Fruit fly (Drosophila melanogaster) whole organism, embryonic: ENCODE results near the gene NimC2.
A peak's percentile ranks its signal among the peaks of the same experiment; 100 is the strongest.

Experiments used
- CG10209 ChIP-seq: fragments of 200-800 bp; sonication (Bioruptor generic); optimal IDR thresholded peaks from 3 replicates; lab custom pipeline; 2017; ENCODE audit warnings: missing biosample characterization, mild to moderate bottlenecking, missing genetic modification characterization, missing genetic modification reagents
- CG10979 ChIP-seq: fragments of 200-800 bp; sonication (Bioruptor generic); optimal IDR thresholded peaks from 2 replicates; lab custom pipeline; 2018; ENCODE audit warnings: missing biosample characterization, mild to moderate bottlenecking, missing genetic modification characterization, moderate library complexity
- CG11085 ChIP-seq: fragments of 200-800 bp; sonication (Bioruptor generic); IDR thresholded peaks from 2 replicates; pipeline ENCODE4 v1.3.6; 2022; ENCODE audit warnings: missing biosample characterization, missing genetic modification characterization
- CG11398 ChIP-seq: fragments of 200-800 bp; sonication (Bioruptor generic); optimal IDR thresholded peaks from 2 replicates; lab custom pipeline; 2016; ENCODE audit warnings: missing biosample characterization, missing genetic modification characterization
- CG12219 ChIP-seq: fragments of 200-800 bp; sonication (Bioruptor generic); optimal IDR thresholded peaks from 3 replicates; lab custom pipeline; 2018; ENCODE audit warnings: missing biosample characterization, mild to moderate bottlenecking, missing genetic modification characterization
- CG13123 ChIP-seq: fragments of 200-800 bp; sonication (Bioruptor generic); optimal IDR thresholded peaks from 2 replicates; lab custom pipeline; 2016; ENCODE audit warnings: missing biosample characterization, missing genetic modification characterization
- CG13894 ChIP-seq: fragments of 200-800 bp; sonication (Bioruptor generic); optimal IDR thresholded peaks from 3 replicates; lab custom pipeline; 2018; ENCODE audit warnings: missing biosample characterization, mild to moderate bottlenecking, missing genetic modification characterization, moderate library complexity
- CG14014 ChIP-seq: fragments of 200-800 bp; sonication (Bioruptor generic); IDR thresholded peaks from 2 replicates; pipeline ENCODE4 v1.3.6; 2022; ENCODE audit warnings: missing biosample characterization, missing genetic modification characterization
- CG15514 ChIP-seq: fragments of 200-800 bp; sonication (Bioruptor generic); optimal IDR thresholded peaks from 3 replicates; lab custom pipeline; 2017; ENCODE audit warnings: missing biosample characterization, missing genetic modification characterization, mild to moderate bottlenecking, moderate library complexity, missing genetic modification reagents
- CG15696 ChIP-seq: fragments of 200-800 bp; sonication (Bioruptor generic); optimal IDR thresholded peaks from 2 replicates; lab custom pipeline; 2019; ENCODE audit warnings: missing biosample characterization, mild to moderate bottlenecking, missing genetic modification characterization, moderate library complexity
- CG16863 ChIP-seq: fragments of 200-800 bp; sonication (Bioruptor generic); optimal IDR thresholded peaks from 3 replicates; lab custom pipeline; 2016; ENCODE audit warnings: missing biosample characterization, missing genetic modification characterization
- CG18599 ChIP-seq: fragments of 200-800 bp; sonication (Bioruptor generic); optimal IDR thresholded peaks from 3 replicates; lab custom pipeline; 2017; ENCODE audit warnings: missing biosample characterization, missing genetic modification characterization, mild to moderate bottlenecking, moderate library complexity, missing genetic modification reagents
- CG30020 ChIP-seq: fragments of 200-800 bp; optimal IDR thresholded peaks from 2 replicates; lab custom pipeline; 2019; ENCODE audit warnings: missing biosample characterization, mild to moderate bottlenecking, missing genetic modification characterization, moderate library complexity
- CG3726 ChIP-seq: fragments of 200-800 bp; sonication (Bioruptor generic); IDR thresholded peaks from 3 replicates; pipeline ENCODE4, ENCODE4 v1.3.6; 2022; ENCODE audit warnings: missing biosample characterization, missing genetic modification characterization
- CG42726 ChIP-seq: fragments of 200-800 bp; sonication (Bioruptor generic); IDR thresholded peaks from 2 replicates; pipeline ENCODE4 v1.3.6; 2022; ENCODE audit warnings: missing biosample characterization, missing genetic modification characterization; ENCODE audit not compliant: partially characterized antibody
- CG4328 ChIP-seq: fragments of 200-800 bp; sonication (Bioruptor generic); optimal IDR thresholded peaks from 3 replicates; lab custom pipeline; 2017; ENCODE audit warnings: missing biosample characterization, missing genetic modification reagents, missing genetic modification characterization
- CG5180 ChIP-seq: fragments of 200-800 bp; sonication (Bioruptor generic); optimal IDR thresholded peaks from 3 replicates; lab custom pipeline; 2017; ENCODE audit warnings: missing biosample characterization, missing genetic modification characterization, mild to moderate bottlenecking, moderate library complexity, missing genetic modification reagents
- CG6813 ChIP-seq: fragments of 200-800 bp; sonication (Bioruptor generic); optimal IDR thresholded peaks from 2 replicates; lab custom pipeline; 2017; ENCODE audit warnings: missing biosample characterization, missing genetic modification characterization, mild to moderate bottlenecking, moderate library complexity, missing genetic modification reagents
- CG7839 ChIP-seq: fragments of 200-800 bp; sonication (Bioruptor generic); optimal IDR thresholded peaks from 3 replicates; lab custom pipeline; 2018; ENCODE audit warnings: missing biosample characterization, mild to moderate bottlenecking, missing genetic modification characterization, moderate library complexity
- CG7963 ChIP-seq: fragments of 200-800 bp; sonication (Bioruptor generic); IDR thresholded peaks from 3 replicates; pipeline ENCODE4 v1.3.6; 2022; ENCODE audit warnings: missing biosample characterization, missing genetic modification characterization; ENCODE audit not compliant: partially characterized antibody
- CG9727 ChIP-seq: fragments of 200-800 bp; sonication (Bioruptor generic); optimal IDR thresholded peaks from 3 replicates; lab custom pipeline; 2017; ENCODE audit warnings: missing biosample characterization, mild to moderate bottlenecking, missing genetic modification characterization
- CTCF ChIP-seq: fragments of 200-800 bp; sonication (Bioruptor generic); optimal IDR thresholded peaks from 2 replicates; lab custom pipeline; 2017; ENCODE audit warnings: missing biosample characterization, mild to moderate bottlenecking, missing genetic modification characterization, moderate library complexity
- Camta ChIP-seq: fragments of 200-800 bp; sonication (Bioruptor generic); optimal IDR thresholded peaks from 2 replicates; lab custom pipeline; 2016; ENCODE audit warnings: missing biosample characterization, missing genetic modification characterization
- Dfd ChIP-seq, 2 experiments: fragments of >200 bp; optimal IDR thresholded peaks; 2 replicates each; lab custom pipeline; 2017; ENCODE audit warnings: missing biosample characterization in 2 of 2, missing genetic modification characterization in 2 of 2
- Dll ChIP-seq: fragments of 200-800 bp; sonication (Bioruptor generic); IDR thresholded peaks from 4 replicates; pipeline ENCODE4 v1.3.6; 2022; ENCODE audit warnings: missing biosample characterization, missing genetic modification characterization; ENCODE audit not compliant: partially characterized antibody
- Drgx ChIP-seq: fragments of 200-800 bp; sonication (Bioruptor generic); IDR thresholded peaks from 2 replicates; pipeline ENCODE4 v1.3.6; 2022; ENCODE audit warnings: missing biosample characterization, missing genetic modification characterization
- E2f1 ChIP-seq: fragments of 200-800 bp; sonication (Bioruptor generic); IDR thresholded peaks from 2 replicates; pipeline ENCODE4 v1.3.6; 2022; ENCODE audit warnings: missing biosample characterization, missing genetic modification characterization
- Ets97D ChIP-seq: fragments of 200-800 bp; sonication (Bioruptor generic); optimal IDR thresholded peaks from 3 replicates; lab custom pipeline; 2016; ENCODE audit warnings: missing biosample characterization, missing genetic modification characterization
- Fer1 ChIP-seq: fragments of 200-800 bp; sonication (Bioruptor generic); optimal IDR thresholded peaks from 2 replicates; lab custom pipeline; 2017; ENCODE audit warnings: missing biosample characterization, mild to moderate bottlenecking, missing genetic modification characterization
- NFAT ChIP-seq: fragments of 200-800 bp; sonication (Bioruptor generic); IDR thresholded peaks from 2 replicates; pipeline ENCODE4 v1.3.6; 2022; ENCODE audit warnings: missing biosample characterization, missing genetic modification characterization
- Rfx ChIP-seq: fragments of 200-800 bp; sonication (Bioruptor generic); IDR thresholded peaks from 2 replicates; pipeline ENCODE4 v1.3.6; 2022; ENCODE audit warnings: missing biosample characterization, missing genetic modification characterization
- Xrp1 ChIP-seq: fragments of 200-800 bp; sonication (Bioruptor generic); IDR thresholded peaks from 2 replicates; pipeline ENCODE4 v1.3.6; 2022; ENCODE audit warnings: missing biosample characterization, missing genetic modification characterization
- amos ChIP-seq: fragments of 200-800 bp; sonication (Bioruptor generic); IDR thresholded peaks from 2 replicates; pipeline ENCODE4 v1.3.6; 2022; ENCODE audit warnings: missing biosample characterization, missing genetic modification characterization; ENCODE audit not compliant: partially characterized antibody
- bsh ChIP-seq, 2 experiments: fragments of 200-800 bp; sonication (Bioruptor generic); optimal IDR thresholded peaks; 2 replicates each; lab custom pipeline; 2017 to 2018; ENCODE audit warnings: mild to moderate bottlenecking in 2 of 2, missing biosample characterization in 2 of 2, missing genetic modification characterization in 2 of 2, moderate library complexity in 1 of 2
- da ChIP-seq: fragments of 200-800 bp; sonication (Bioruptor generic); optimal IDR thresholded peaks from 2 replicates; lab custom pipeline; 2016; ENCODE audit warnings: missing biosample characterization, missing genetic modification characterization
- fru ChIP-seq: fragments of >200 bp; optimal IDR thresholded peaks from 2 replicates; lab custom pipeline; 2017
- gsb-n ChIP-seq: fragments of 200-800 bp; sonication (Bioruptor generic); optimal IDR thresholded peaks from 3 replicates; lab custom pipeline; 2018; ENCODE audit warnings: missing biosample characterization, mild to moderate bottlenecking, missing genetic modification characterization
- kni ChIP-seq: fragments of 200-800 bp; sonication (Bioruptor generic); optimal IDR thresholded peaks from 3 replicates; lab custom pipeline; 2017; ENCODE audit warnings: mild to moderate bottlenecking, missing biosample characterization, missing genetic modification reagents, missing genetic modification characterization
- lab ChIP-seq: fragments of 200-800 bp; sonication (Bioruptor generic); optimal IDR thresholded peaks from 3 replicates; lab custom pipeline; 2017; ENCODE audit warnings: missing biosample characterization, missing genetic modification characterization, mild to moderate bottlenecking, moderate library complexity, missing genetic modification reagents
- luna ChIP-seq: fragments of 200-800 bp; sonication (Bioruptor generic); optimal IDR thresholded peaks from 2 replicates; lab custom pipeline; 2016; ENCODE audit warnings: missing biosample characterization, missing genetic modification characterization
- onecut ChIP-seq: fragments of 200-800 bp; sonication (Bioruptor generic); IDR thresholded peaks from 2 replicates; pipeline ENCODE4 v1.3.6; 2022; ENCODE audit warnings: missing biosample characterization, missing genetic modification characterization
- org-1 ChIP-seq: fragments of 200-800 bp; sonication (Bioruptor generic); optimal IDR thresholded peaks from 2 replicates; lab custom pipeline; 2017; ENCODE audit warnings: missing biosample characterization, missing genetic modification characterization
- pnt ChIP-seq: fragments of 200-800 bp; sonication (Bioruptor generic); optimal IDR thresholded peaks from 3 replicates; lab custom pipeline; 2016; ENCODE audit warnings: missing biosample characterization, missing genetic modification characterization
- pum ChIP-seq: fragments of 200-800 bp; sonication (Bioruptor generic); optimal IDR thresholded peaks from 2 replicates; lab custom pipeline; 2016; ENCODE audit warnings: missing biosample characterization, missing genetic modification characterization
- ranshi ChIP-seq: fragments of 200-800 bp; sonication (Bioruptor generic); IDR thresholded peaks from 2 replicates; pipeline ENCODE4 v1.3.6; 2022; ENCODE audit warnings: missing biosample characterization, missing genetic modification characterization
- shn ChIP-seq: fragments of 200-800 bp; sonication (Bioruptor generic); optimal IDR thresholded peaks from 3 replicates; lab custom pipeline; 2016; ENCODE audit warnings: missing biosample characterization, missing genetic modification characterization
- slou ChIP-seq: fragments of 200-800 bp; sonication (Bioruptor generic); optimal IDR thresholded peaks from 3 replicates; lab custom pipeline; 2016; ENCODE audit warnings: missing biosample characterization, missing genetic modification characterization
- ssp ChIP-seq: fragments of 200-800 bp; sonication (Bioruptor generic); IDR thresholded peaks from 2 replicates; pipeline ENCODE4 v1.3.6; 2022; ENCODE audit warnings: missing biosample characterization, missing genetic modification characterization
- stc ChIP-seq: fragments of 200-800 bp; sonication (Bioruptor generic); IDR thresholded peaks from 2 replicates; pipeline ENCODE4 v1.3.6; 2022; ENCODE audit warnings: missing biosample characterization, missing genetic modification characterization
- sug ChIP-seq: fragments of 200-800 bp; optimal IDR thresholded peaks from 2 replicates; lab custom pipeline; 2019; ENCODE audit warnings: missing biosample characterization, mild to moderate bottlenecking, missing genetic modification characterization, moderate library complexity
- unpg ChIP-seq: fragments of 200-800 bp; sonication (Bioruptor generic); optimal IDR thresholded peaks from 3 replicates; lab custom pipeline; 2018; ENCODE audit warnings: missing biosample characterization, mild to moderate bottlenecking, missing genetic modification characterization, moderate library complexity
- zen ChIP-seq: fragments of 200-800 bp; sonication (Bioruptor generic); optimal IDR thresholded peaks from 3 replicates; lab custom pipeline; 2018; ENCODE audit warnings: missing biosample characterization, mild to moderate bottlenecking, missing genetic modification characterization, moderate library complexity

The NimC2 gene

dm6 chr2L:14024746-14025105 lies 44.8 kb downstream of the NimC2 start (continued):
- TF ChIP-seq CG11085 (GFP tag; lab: Robert Waterston, UW), result no peak
- no peak for TF ChIP-seq kni (GFP tag; lab: Kevin White, UChicago)
- TF ChIP-seq CG6813, result no peak
- no peak for TF ChIP-seq CTCF (GFP tag; lab: Kevin White, UChicago)
- no peak for TF ChIP-seq amos (GFP tag; lab: Robert Waterston, UW)
- no peak for TF ChIP-seq CG13123 (GFP tag; lab: Kevin White, UChicago)
- TF ChIP-seq CG12219, result no peak
- TF ChIP-seq CG10979 (tag; lab: Kevin White, UChicago), result peak; percentile 61
- no peak for TF ChIP-seq Ets97D (GFP tag; lab: Kevin White, UChicago)
- TF ChIP-seq Fer1 (GFP tag; lab: Kevin White, UChicago), result no peak
- TF ChIP-seq shn (GFP tag; lab: Kevin White, UChicago), result no peak
- no peak for TF ChIP-seq zen
- no peak for TF ChIP-seq CG18599 (GFP tag; lab: Kevin White, UChicago)
- peak; percentile 52 for TF ChIP-seq unpg (GFP tag; lab: Kevin White, UChicago)
- TF ChIP-seq CG11398 (GFP tag; lab: Kevin White, UChicago), result no peak
- no peak for TF ChIP-seq slou
- no peak for TF ChIP-seq CG4328 (GFP tag; lab: Kevin White, UChicago)
- no peak for TF ChIP-seq onecut (GFP tag; lab: Robert Waterston, UW)
- TF ChIP-seq Dfd (GFP tag; optimal IDR thresholded peaks at IDR 0.05; lab: Kevin White, UChicago), result no peak
- no peak for TF ChIP-seq CG13894 (tag; lab: Kevin White, UChicago)
- no peak; the same call in 1 of the 2 replicates for TF ChIP-seq NFAT (GFP tag; lab: Robert Waterston, UW)
- TF ChIP-seq fru (lab: Kevin White, UChicago), result no peak
- TF ChIP-seq CG30020 (tag; lab: Kevin White, UChicago), result no peak
- TF ChIP-seq Dll (GFP tag; lab: Robert Waterston, UW), result no peak
- TF ChIP-seq Camta (GFP tag; lab: Kevin White, UChicago), result no peak
- no peak for TF ChIP-seq pnt
- TF ChIP-seq ranshi (GFP tag; lab: Robert Waterston, UW), result peak; percentile 20; the same call in 1 of the 2 replicates
- no peak for TF ChIP-seq CG14014 (GFP tag; lab: Robert Waterston, UW)
- TF ChIP-seq pum (GFP tag; lab: Kevin White, UChicago), result peak; percentile 28
- TF ChIP-seq Xrp1 (GFP tag; lab: Robert Waterston, UW), result no peak
- peak; percentile 73 for TF ChIP-seq CG7839 (tag; lab: Kevin White, UChicago)
- no peak for TF ChIP-seq CG9727 (GFP tag; lab: Kevin White, UChicago)
- no peak for TF ChIP-seq lab (GFP tag; lab: Kevin White, UChicago)
- TF ChIP-seq bsh (GFP tag; optimal IDR thresholded peaks at IDR 0.05; lab: Kevin White, UChicago), result peak in 1 of 2 experiments; percentile 47
- TF ChIP-seq Drgx (GFP tag; lab: Robert Waterston, UW), result peak; percentile 44; the same call in 1 of the 2 replicates
- TF ChIP-seq CG10209 (GFP tag; lab: Kevin White, UChicago), result no peak
- no peak for TF ChIP-seq org-1 (GFP tag; lab: Kevin White, UChicago)
- TF ChIP-seq da (GFP tag; lab: Kevin White, UChicago), result no peak
- TF ChIP-seq sug (tag; lab: Kevin White, UChicago), result no peak
- no peak for TF ChIP-seq CG3726 (GFP tag; lab: Robert Waterston, UW)
- no peak for TF ChIP-seq CG5180 (GFP tag; lab: Kevin White, UChicago)
- no peak for TF ChIP-seq CG16863 (GFP tag; lab: Kevin White, UChicago)
- TF ChIP-seq gsb-n, result no peak
- no peak for TF ChIP-seq E2f1 (GFP tag; lab: Robert Waterston, UW)
- no peak for TF ChIP-seq CG42726 (GFP tag; lab: Robert Waterston, UW)
- TF ChIP-seq CG15696 (tag; lab: Kevin White, UChicago), result no peak
- no peak for TF ChIP-seq Rfx (GFP tag; lab: Robert Waterston, UW)
- TF ChIP-seq CG15514 (GFP tag; lab: Kevin White, UChicago), result no peak
- TF ChIP-seq luna (GFP tag; lab: Kevin White, UChicago), result no peak
- no peak for TF ChIP-seq stc (GFP tag; lab: Robert Waterston, UW)
- TF ChIP-seq CG7963 (GFP tag; lab: Robert Waterston, UW), result no peak
- no peak for TF ChIP-seq ssp (GFP tag; lab: Robert Waterston, UW)
